Worm (Caenorhabditis elegans) whole organism, L3 larva: ENCODE data around the gene F36H1.3.

Source experiments
- ZK546.5 ChIP-seq: sonication (generic microtip); optimal IDR thresholded peaks from 2 replicates; lab custom pipeline; 2017; ENCODE audit warnings: missing biosample characterization, missing genetic modification characterization
- aly-2 ChIP-seq: fragments of 150-350 bp; optimal IDR thresholded peaks from 2 replicates; lab custom pipeline; 2014; ENCODE audit warnings: missing biosample characterization, missing genetic modification characterization
- ama-1 ChIP-seq: fragments of 150-350 bp; optimal IDR thresholded peaks from 2 replicates; lab custom pipeline; 2018
- ceh-16 ChIP-seq: sonication (generic microtip); optimal IDR thresholded peaks from 2 replicates; lab custom pipeline; 2017; ENCODE audit warnings: missing biosample characterization, missing genetic modification characterization
- ceh-82 ChIP-seq: fragments of 150-350 bp; optimal IDR thresholded peaks from 2 replicates; lab custom pipeline; 2014; ENCODE audit warnings: missing biosample characterization, missing genetic modification characterization
- egl-27 ChIP-seq: sonication (generic microtip); optimal IDR thresholded peaks from 4 replicates; lab custom pipeline; 2017; ENCODE audit warnings: missing biosample characterization, missing genetic modification reagents, missing genetic modification characterization
- elt-1 ChIP-seq: fragments of 150-350 bp; optimal IDR thresholded peaks from 2 replicates; lab custom pipeline; 2014; ENCODE audit warnings: missing biosample characterization, missing genetic modification characterization
- elt-2 ChIP-seq: sonication (generic microtip); optimal IDR thresholded peaks from 2 replicates; lab custom pipeline; 2016; ENCODE audit warnings: missing genetic modification reagents, mild to moderate bottlenecking, missing genetic modification characterization, missing compliant biosample characterization
- elt-3 ChIP-seq, 3 experiments: fragments of 150-350 bp in 1 of 3; sonication (generic microtip) in 2 of 3; optimal IDR thresholded peaks; 2 replicates in 2 of 3; 4 replicates in 1 of 3; lab custom pipeline; 2014 to 2017; ENCODE audit warnings: missing biosample characterization in 3 of 3, missing genetic modification characterization in 3 of 3
- eor-1 ChIP-seq, 2 experiments: fragments of 150-350 bp; optimal IDR thresholded peaks; 2 replicates each; lab custom pipeline; 2014 to 2018; ENCODE audit warnings: missing biosample characterization in 2 of 2, missing genetic modification characterization in 2 of 2
- fos-1 ChIP-seq: fragments of 150-350 bp; optimal IDR thresholded peaks from 2 replicates; lab custom pipeline; 2014; ENCODE audit warnings: missing biosample characterization, missing genetic modification characterization
- hmg-11 ChIP-seq: sonication (generic microtip); optimal IDR thresholded peaks from 2 replicates; lab custom pipeline; 2016; ENCODE audit warnings: missing genetic modification characterization, missing compliant biosample characterization
- jun-1 ChIP-seq: fragments of 150-350 bp; optimal IDR thresholded peaks from 2 replicates; lab custom pipeline; 2014; ENCODE audit warnings: missing biosample characterization, missing genetic modification reagents, missing genetic modification characterization
- lin-15B ChIP-seq: fragments of 150-350 bp; optimal IDR thresholded peaks from 2 replicates; lab custom pipeline; 2014; ENCODE audit warnings: missing biosample characterization, missing genetic modification characterization
- lin-39 ChIP-seq: fragments of 150-350 bp; optimal IDR thresholded peaks from 2 replicates; lab custom pipeline; 2018; ENCODE audit warnings: missing biosample characterization, missing genetic modification reagents, missing genetic modification characterization
- lsy-12 ChIP-seq: sonication (generic microtip); optimal IDR thresholded peaks from 2 replicates; lab custom pipeline; 2016; ENCODE audit warnings: mild to moderate bottlenecking, missing genetic modification characterization, missing compliant biosample characterization
- mml-1 ChIP-seq: fragments of 150-350 bp; sonication (generic microtip); optimal IDR thresholded peaks from 3 replicates; lab custom pipeline; 2014; ENCODE audit warnings: missing biosample characterization, missing genetic modification characterization
- nfya-1 ChIP-seq: sonication (generic microtip); optimal IDR thresholded peaks from 2 replicates; lab custom pipeline; 2017; ENCODE audit warnings: missing genetic modification characterization, mild to moderate bottlenecking, missing compliant biosample characterization, antibody characterized with exemption, moderate library complexity; ENCODE audit not compliant: insufficient read depth
- nhr-23 ChIP-seq: fragments of 150-350 bp; optimal IDR thresholded peaks from 2 replicates; lab custom pipeline; 2014; ENCODE audit warnings: missing biosample characterization, missing genetic modification reagents, missing genetic modification characterization
- nhr-237 ChIP-seq: fragments of 150-350 bp; optimal IDR thresholded peaks from 2 replicates; lab custom pipeline; 2014; ENCODE audit warnings: missing biosample characterization, missing genetic modification characterization
- nhr-25 ChIP-seq: sonication (generic microtip); optimal IDR thresholded peaks from 2 replicates; lab custom pipeline; 2017; ENCODE audit warnings: missing biosample characterization, missing genetic modification characterization
- nhr-28 ChIP-seq: fragments of 150-350 bp; optimal IDR thresholded peaks from 2 replicates; lab custom pipeline; 2014; ENCODE audit warnings: missing biosample characterization, missing genetic modification characterization
- nhr-43 ChIP-seq: sonication (generic microtip); optimal IDR thresholded peaks from 2 replicates; lab custom pipeline; 2016; ENCODE audit warnings: mild to moderate bottlenecking, missing genetic modification characterization, missing compliant biosample characterization; ENCODE audit not compliant: poor library complexity, severe bottlenecking
- nhr-67 ChIP-seq: fragments of 150-350 bp; optimal IDR thresholded peaks from 2 replicates; lab custom pipeline; 2014; ENCODE audit warnings: missing biosample characterization, missing genetic modification characterization
- nhr-76 ChIP-seq: fragments of 150-350 bp; sonication (generic microtip); optimal IDR thresholded peaks from 5 replicates; lab custom pipeline; 2014; ENCODE audit warnings: missing biosample characterization, missing genetic modification characterization
- nhr-77 ChIP-seq: fragments of 150-350 bp; optimal IDR thresholded peaks from 2 replicates; lab custom pipeline; 2014; ENCODE audit warnings: missing biosample characterization, missing genetic modification characterization
- pha-4 ChIP-seq: fragments of 150-350 bp; optimal IDR thresholded peaks from 2 replicates; lab custom pipeline; 2014; ENCODE audit warnings: missing biosample characterization, missing genetic modification reagents, missing genetic modification characterization
- pqm-1 ChIP-seq: fragments of 150-350 bp; optimal IDR thresholded peaks from 2 replicates; lab custom pipeline; 2017; ENCODE audit warnings: missing biosample characterization, missing genetic modification characterization, inconsistent platforms
- sea-2 ChIP-seq: fragments of 150-350 bp; sonication (generic microtip); optimal IDR thresholded peaks from 4 replicates; lab custom pipeline; 2014; ENCODE audit warnings: missing biosample characterization, missing genetic modification reagents, missing genetic modification characterization
- skn-1 ChIP-seq: fragments of 150-350 bp; optimal IDR thresholded peaks from 2 replicates; lab custom pipeline; 2014; ENCODE audit warnings: missing biosample characterization, missing genetic modification characterization
- snpc-4 ChIP-seq: fragments of 150-350 bp; optimal IDR thresholded peaks from 2 replicates; lab custom pipeline; 2014; ENCODE audit warnings: missing biosample characterization, missing genetic modification characterization
- tbx-2 ChIP-seq: sonication (generic microtip); optimal IDR thresholded peaks from 2 replicates; lab custom pipeline; 2016; ENCODE audit warnings: mild to moderate bottlenecking, missing genetic modification characterization, missing compliant biosample characterization
- unc-39 ChIP-seq: sonication (generic microtip); optimal IDR thresholded peaks from 4 replicates; lab custom pipeline; 2017; ENCODE audit warnings: missing biosample characterization, missing genetic modification characterization
- unc-62 ChIP-seq: fragments of 150-350 bp; sonication (generic microtip); optimal IDR thresholded peaks from 4 replicates; lab custom pipeline; 2014; ENCODE audit warnings: missing biosample characterization, missing genetic modification reagents, missing genetic modification characterization
- ztf-11 ChIP-seq: fragments of 150-350 bp; optimal IDR thresholded peaks from 2 replicates; lab custom pipeline; 2014; ENCODE audit warnings: missing biosample characterization, missing genetic modification characterization

Gene F36H1.3

ce11 chrIV:11021512-11022268 lies 28.2 kb upstream of the F36H1.3 start, which contains the start of gene mogs-1:
mogs-1 (minus strand) TSS chrIV:11021928.
- TF ChIP-seq tbx-2 (tag; lab: Kevin White, UChicago) (no peak), nhr-76 (tag; lab: Kevin White, UChicago) (no peak), nhr-43 (peak; percentile 60), lin-15B (tag; lab: Kevin White, UChicago) (no peak), nhr-25 (tag; lab: Kevin White, UChicago) (peak; percentile 53), unc-62 (no peak), ztf-11 (tag; lab: Kevin White, UChicago) (no peak), nhr-67 (tag; lab: Kevin White, UChicago) (no peak), hmg-11 (peak; percentile 21), mml-1 (tag; lab: Kevin White, UChicago) (no peak), fos-1 (no peak), nhr-23 (tag; lab: Kevin White, UChicago) (peak; percentile 72), elt-2 (tag; lab: Kevin White, UChicago) (peak; percentile 50), lin-39 (no peak), jun-1 (tag; lab: Kevin White, UChicago) (peak; percentile 17), elt-1 (peak; percentile 17)

- TF ChIP-seq elt-1 = no peak
- TF ChIP-seq nhr-77 (tag; lab: Kevin White, UChicago) = no peak
- no peak for TF ChIP-seq nhr-67 (tag; lab: Kevin White, UChicago)
- TF ChIP-seq pqm-1 = no peak
- no peak for TF ChIP-seq fos-1
- TF ChIP-seq ama-1 (lab: Kevin White, UChicago) = no peak
- no peak for TF ChIP-seq ceh-16 (tag; lab: Kevin White, UChicago)
- TF ChIP-seq mml-1 (tag; lab: Kevin White, UChicago) = no peak
- TF ChIP-seq nhr-237 (tag; lab: Kevin White, UChicago) = no peak
- TF ChIP-seq ZK546.5 (tag; lab: Kevin White, UChicago) = no peak
- no peak for TF ChIP-seq unc-39 (tag; lab: Kevin White, UChicago)
- no peak for TF ChIP-seq nhr-76 (tag; lab: Kevin White, UChicago)
- no peak for TF ChIP-seq eor-1 (tag; optimal IDR thresholded peaks at IDR 0.05; lab: Kevin White, UChicago)
- no peak for TF ChIP-seq skn-1 (tag; lab: Kevin White, UChicago)
- TF ChIP-seq elt-2 (tag; lab: Kevin White, UChicago) = no peak
These were observed 27.6 kb upstream of the F36H1.3 start, which contains the start of gene alh-3 for ce11 chrIV:11022303-11022702. alh-3 (plus strand) TSS chrIV:11022603.

ce11 chrIV:11025941-11026340 lies 24.0 kb upstream of the F36H1.3 start:
- no peak for TF ChIP-seq ceh-16 (tag; lab: Kevin White, UChicago)
- TF ChIP-seq ceh-82 = no peak
- no peak for TF ChIP-seq aly-2 (tag; lab: Kevin White, UChicago)
- no peak for TF ChIP-seq nhr-23 (tag; lab: Kevin White, UChicago)
- no peak for TF ChIP-seq unc-39 (tag; lab: Kevin White, UChicago)
- peak; percentile 92 for TF ChIP-seq ama-1 (lab: Kevin White, UChicago)
- peak; percentile 49 for TF ChIP-seq lsy-12 (tag; lab: Kevin White, UChicago)
- peak; percentile 8 for TF ChIP-seq nhr-25 (tag; lab: Kevin White, UChicago)
- TF ChIP-seq fos-1 = no peak
- TF ChIP-seq tbx-2 (tag; lab: Kevin White, UChicago) = peak; percentile 43
- TF ChIP-seq nfya-1 (tag; lab: Kevin White, UChicago) = peak; percentile 24
- peak; percentile 16 for TF ChIP-seq pha-4
- no peak for TF ChIP-seq nhr-76 (tag; lab: Kevin White, UChicago)
- peak in 1 of 3 experiments; percentile 8 for TF ChIP-seq elt-3 (tag; optimal IDR thresholded peaks at IDR 0.05; lab: Kevin White, UChicago)
- TF ChIP-seq sea-2 (GFP tag; lab: Kevin White, UChicago) = peak; percentile 36
- no peak for TF ChIP-seq ZK546.5 (tag; lab: Kevin White, UChicago)
- no peak for TF ChIP-seq eor-1 (tag; optimal IDR thresholded peaks at IDR 0.05; lab: Kevin White, UChicago)
- TF ChIP-seq nhr-43 = peak; percentile 87
- TF ChIP-seq lin-39 = peak; percentile 58

- TF ChIP-seq elt-2 (tag; lab: Kevin White, UChicago) = peak; percentile 0
- peak; percentile 5 for TF ChIP-seq snpc-4 (tag; lab: Kevin White, UChicago)
- peak; percentile 31 for TF ChIP-seq skn-1 (tag; lab: Kevin White, UChicago)
- peak; percentile 31 for TF ChIP-seq lin-15B (tag; lab: Kevin White, UChicago)
- no peak for TF ChIP-seq egl-27
- no peak for TF ChIP-seq nhr-28
These were observed 23.3 kb upstream of the F36H1.3 start for ce11 chrIV:11026648-11027047.
